Fruit fly (Drosophila melanogaster) whole organism, embryonic: ENCODE data around the gene Abl.

ENCODE experiments used
- Adf1 ChIP-seq: fragments of 200-800 bp; sonication (Bioruptor generic); IDR thresholded peaks from 2 replicates; pipeline ENCODE4 v1.3.6; 2022; ENCODE audit warnings: missing biosample characterization, missing genetic modification characterization
- Atf3 ChIP-seq: fragments of 200-800 bp; sonication (Bioruptor generic); optimal IDR thresholded peaks from 3 replicates; lab custom pipeline; 2016; ENCODE audit warnings: missing biosample characterization, missing genetic modification characterization
- CG10543 ChIP-seq: fragments of 200-800 bp; sonication (Bioruptor generic); optimal IDR thresholded peaks from 3 replicates; lab custom pipeline; 2017; ENCODE audit warnings: missing biosample characterization, mild to moderate bottlenecking, missing genetic modification characterization, moderate library complexity
- CG12236 ChIP-seq: fragments of 200-800 bp; sonication (Bioruptor generic); optimal IDR thresholded peaks from 2 replicates; lab custom pipeline; 2016; ENCODE audit warnings: missing biosample characterization, missing genetic modification characterization
- CG14710 ChIP-seq: fragments of 200-800 bp; sonication (Bioruptor generic); optimal IDR thresholded peaks from 3 replicates; lab custom pipeline; 2019; ENCODE audit warnings: missing biosample characterization, mild to moderate bottlenecking, missing genetic modification characterization, moderate library complexity
- CG15601 ChIP-seq: fragments of 200-800 bp; sonication (Bioruptor generic); optimal IDR thresholded peaks from 3 replicates; lab custom pipeline; 2019; ENCODE audit warnings: missing biosample characterization, mild to moderate bottlenecking, missing genetic modification characterization, moderate library complexity
- CG2129 ChIP-seq: fragments of 200-800 bp; sonication (Bioruptor generic); IDR thresholded peaks from 2 replicates; pipeline ENCODE4 v1.3.6; 2022; ENCODE audit warnings: missing biosample characterization, missing genetic modification characterization; ENCODE audit not compliant: partially characterized antibody
- CG2889 ChIP-seq: fragments of 200-800 bp; sonication (Bioruptor generic); IDR thresholded peaks from 3 replicates; pipeline ENCODE4 v1.3.6; 2022; ENCODE audit warnings: missing biosample characterization, missing genetic modification characterization
- CG31365 ChIP-seq: fragments of 200-800 bp; sonication (Bioruptor generic); optimal IDR thresholded peaks from 2 replicates; lab custom pipeline; 2018; ENCODE audit warnings: missing biosample characterization, mild to moderate bottlenecking, missing genetic modification characterization
- CG4820 ChIP-seq: fragments of 200-800 bp; sonication (Bioruptor generic); optimal IDR thresholded peaks from 3 replicates; lab custom pipeline; 2016; ENCODE audit warnings: missing biosample characterization, missing genetic modification characterization
- CG5180 ChIP-seq: fragments of 200-800 bp; sonication (Bioruptor generic); optimal IDR thresholded peaks from 3 replicates; lab custom pipeline; 2017; ENCODE audit warnings: missing biosample characterization, missing genetic modification characterization, mild to moderate bottlenecking, moderate library complexity, missing genetic modification reagents
- CG6654 ChIP-seq: fragments of 200-800 bp; sonication (Bioruptor generic); optimal IDR thresholded peaks from 2 replicates; lab custom pipeline; 2017; ENCODE audit warnings: missing biosample characterization, mild to moderate bottlenecking, missing genetic modification characterization
- CG6791 ChIP-seq: fragments of 200-800 bp; sonication (Bioruptor generic); IDR thresholded peaks from 3 replicates; pipeline ENCODE4 v1.3.6; 2022; ENCODE audit warnings: missing biosample characterization, missing genetic modification characterization; ENCODE audit not compliant: partially characterized antibody
- CG8944 ChIP-seq: fragments of 200-800 bp; sonication (Bioruptor generic); optimal IDR thresholded peaks from 3 replicates; lab custom pipeline; 2016; ENCODE audit warnings: missing biosample characterization, missing genetic modification characterization
- CG9215 ChIP-seq: fragments of 200-800 bp; sonication (Bioruptor generic); IDR thresholded peaks from 2 replicates; pipeline ENCODE4 v1.3.6; 2022; ENCODE audit warnings: missing biosample characterization, missing genetic modification characterization
- CG9609 ChIP-seq: fragments of 200-800 bp; sonication (Bioruptor generic); optimal IDR thresholded peaks from 3 replicates; lab custom pipeline; 2016; ENCODE audit warnings: missing biosample characterization, missing genetic modification characterization
- Gsc ChIP-seq: fragments of 200-800 bp; sonication (Bioruptor generic); IDR thresholded peaks from 2 replicates; pipeline ENCODE4 v1.3.6; 2022; ENCODE audit warnings: missing biosample characterization, missing genetic modification characterization
- HLH4C ChIP-seq: fragments of 200-800 bp; sonication (Bioruptor generic); IDR thresholded peaks from 3 replicates; pipeline ENCODE4 v1.3.6; 2022; ENCODE audit warnings: missing biosample characterization, missing genetic modification characterization; ENCODE audit not compliant: partially characterized antibody
- HLHmδ ChIP-seq: fragments of 200-800 bp; sonication (Bioruptor generic); optimal IDR thresholded peaks from 2 replicates; lab custom pipeline; 2018; ENCODE audit warnings: missing biosample characterization, mild to moderate bottlenecking, missing genetic modification characterization, moderate library complexity
- Hr51 ChIP-seq, 2 experiments: fragments of 200-800 bp; sonication (Bioruptor generic); optimal IDR thresholded peaks; 2 replicates in 1 of 2; 3 replicates in 1 of 2; lab custom pipeline; 2016 to 2018; ENCODE audit warnings: missing biosample characterization in 2 of 2, missing genetic modification characterization in 2 of 2, mild to moderate bottlenecking in 1 of 2, moderate library complexity in 1 of 2
- Myb ChIP-seq: fragments of 200-800 bp; sonication (Bioruptor generic); optimal IDR thresholded peaks from 2 replicates; lab custom pipeline; 2016; ENCODE audit warnings: missing biosample characterization, missing genetic modification characterization
- NC2β ChIP-seq: fragments of 200-800 bp; sonication (Bioruptor generic); optimal IDR thresholded peaks from 2 replicates; lab custom pipeline; 2016; ENCODE audit warnings: missing biosample characterization, missing genetic modification characterization
- NK7.1 ChIP-seq: fragments of 200-800 bp; sonication (Bioruptor generic); optimal IDR thresholded peaks from 3 replicates; lab custom pipeline; 2016; ENCODE audit warnings: missing biosample characterization, missing genetic modification characterization
- Nf-YC ChIP-seq: fragments of 200-800 bp; optimal IDR thresholded peaks from 3 replicates; lab custom pipeline; 2019; ENCODE audit warnings: missing biosample characterization, mild to moderate bottlenecking, missing genetic modification characterization, moderate library complexity
- Poxn ChIP-seq: fragments of 200-800 bp; sonication (Bioruptor generic); IDR thresholded peaks from 2 replicates; pipeline ENCODE4 v1.3.6; 2022; ENCODE audit warnings: missing biosample characterization, missing genetic modification characterization
- Ptx1 ChIP-seq: fragments of 200-800 bp; sonication (Bioruptor generic); IDR thresholded peaks from 2 replicates; pipeline ENCODE4 v1.3.6; 2022; ENCODE audit warnings: missing biosample characterization, missing genetic modification characterization
- Sox100B ChIP-seq: fragments of 200-800 bp; sonication (Bioruptor generic); optimal IDR thresholded peaks from 3 replicates; lab custom pipeline; 2018; ENCODE audit warnings: missing biosample characterization, mild to moderate bottlenecking, missing genetic modification characterization
- ap ChIP-seq: fragments of 200-800 bp; sonication (Bioruptor generic); IDR thresholded peaks from 2 replicates; pipeline ENCODE4 v1.3.6; 2022; ENCODE audit warnings: missing biosample characterization, missing genetic modification characterization
- ash1 ChIP-seq: fragments of 200-800 bp; sonication (Bioruptor generic); optimal IDR thresholded peaks from 2 replicates; lab custom pipeline; 2018; ENCODE audit warnings: missing biosample characterization, mild to moderate bottlenecking, missing genetic modification characterization
- bcd ChIP-seq: fragments of 200-800 bp; sonication (Bioruptor generic); optimal IDR thresholded peaks from 2 replicates; lab custom pipeline; 2017; ENCODE audit warnings: missing biosample characterization, mild to moderate bottlenecking, missing genetic modification characterization
- bowl ChIP-seq: fragments of 200-800 bp; sonication (Bioruptor generic); IDR thresholded peaks from 2 replicates; pipeline ENCODE4 v1.3.6; 2022; ENCODE audit warnings: missing biosample characterization, missing genetic modification characterization
- caup ChIP-seq: fragments of 200-800 bp; sonication (Bioruptor generic); optimal IDR thresholded peaks from 3 replicates; lab custom pipeline; 2017; ENCODE audit warnings: missing biosample characterization, mild to moderate bottlenecking, missing genetic modification characterization, moderate library complexity; ENCODE audit not compliant: severe bottlenecking
- crp ChIP-seq, 2 experiments: fragments of 200-800 bp; sonication (Bioruptor generic); optimal IDR thresholded peaks; 2 replicates in 1 of 2; 3 replicates in 1 of 2; lab custom pipeline; 2017; ENCODE audit warnings: missing biosample characterization in 2 of 2, missing genetic modification characterization in 2 of 2, mild to moderate bottlenecking in 1 of 2, moderate library complexity in 1 of 2
- dmrt99B ChIP-seq: fragments of 200-800 bp; sonication (Bioruptor generic); optimal IDR thresholded peaks from 2 replicates; lab custom pipeline; 2018; ENCODE audit warnings: missing biosample characterization, mild to moderate bottlenecking, missing genetic modification characterization, moderate library complexity
- dysf ChIP-seq: fragments of 200-800 bp; sonication (Bioruptor generic); IDR thresholded peaks from 3 replicates; pipeline ENCODE4 v1.3.6; 2022; ENCODE audit warnings: missing biosample characterization, missing genetic modification characterization
- ems ChIP-seq: fragments of 200-800 bp; sonication (Bioruptor generic); optimal IDR thresholded peaks from 3 replicates; lab custom pipeline; 2016; ENCODE audit warnings: missing biosample characterization, missing genetic modification characterization
- exex ChIP-seq: fragments of 200-800 bp; sonication (Bioruptor generic); optimal IDR thresholded peaks from 4 replicates; lab custom pipeline; 2018; ENCODE audit warnings: missing biosample characterization, mild to moderate bottlenecking, missing genetic modification characterization, moderate library complexity
- inv ChIP-seq: fragments of 200-800 bp; sonication (Bioruptor generic); IDR thresholded peaks from 2 replicates; pipeline ENCODE4 v1.3.6; 2022; ENCODE audit warnings: missing biosample characterization, missing genetic modification characterization; ENCODE audit not compliant: partially characterized antibody
- jing ChIP-seq: fragments of 200-800 bp; sonication (Bioruptor generic); optimal IDR thresholded peaks from 2 replicates; lab custom pipeline; 2018; ENCODE audit warnings: missing biosample characterization, mild to moderate bottlenecking, missing genetic modification characterization
- klu ChIP-seq: fragments of 200-800 bp; sonication (Bioruptor generic); IDR thresholded peaks from 2 replicates; pipeline ENCODE4 v1.3.6; 2022; ENCODE audit warnings: missing biosample characterization, missing genetic modification characterization
- lilli ChIP-seq: fragments of 200-800 bp; sonication (Bioruptor generic); optimal IDR thresholded peaks from 3 replicates; lab custom pipeline; 2016; ENCODE audit warnings: missing biosample characterization, missing genetic modification characterization
- oc ChIP-seq: fragments of 200-800 bp; sonication (Bioruptor generic); optimal IDR thresholded peaks from 2 replicates; lab custom pipeline; 2018; ENCODE audit warnings: missing biosample characterization, mild to moderate bottlenecking, missing genetic modification characterization, moderate library complexity
- pho ChIP-seq: fragments of 200-800 bp; sonication (Bioruptor generic); optimal IDR thresholded peaks from 2 replicates; lab custom pipeline; 2016; ENCODE audit warnings: missing biosample characterization, missing genetic modification characterization
- scrt ChIP-seq: fragments of 200-800 bp; sonication (Bioruptor generic); optimal IDR thresholded peaks from 2 replicates; lab custom pipeline; 2018; ENCODE audit warnings: missing biosample characterization, mild to moderate bottlenecking, missing genetic modification characterization, moderate library complexity
- sim ChIP-seq: fragments of 200-800 bp; sonication (Bioruptor generic); IDR thresholded peaks from 2 replicates; pipeline ENCODE4 v1.3.6; 2022; ENCODE audit warnings: missing biosample characterization, missing genetic modification characterization
- sisA ChIP-seq: fragments of 200-800 bp; sonication (Bioruptor generic); IDR thresholded peaks from 2 replicates; pipeline ENCODE4 v1.3.6; 2022; ENCODE audit warnings: missing biosample characterization, missing genetic modification characterization
- stc ChIP-seq: fragments of 200-800 bp; sonication (Bioruptor generic); IDR thresholded peaks from 2 replicates; pipeline ENCODE4 v1.3.6; 2022; ENCODE audit warnings: missing biosample characterization, missing genetic modification characterization
- sug ChIP-seq: fragments of 200-800 bp; optimal IDR thresholded peaks from 2 replicates; lab custom pipeline; 2019; ENCODE audit warnings: missing biosample characterization, mild to moderate bottlenecking, missing genetic modification characterization, moderate library complexity
- twi ChIP-seq: fragments of 200-800 bp; optimal IDR thresholded peaks from 2 replicates; lab custom pipeline; 2019; ENCODE audit warnings: missing biosample characterization, mild to moderate bottlenecking, missing genetic modification characterization, moderate library complexity

The Abl gene

DNA sequence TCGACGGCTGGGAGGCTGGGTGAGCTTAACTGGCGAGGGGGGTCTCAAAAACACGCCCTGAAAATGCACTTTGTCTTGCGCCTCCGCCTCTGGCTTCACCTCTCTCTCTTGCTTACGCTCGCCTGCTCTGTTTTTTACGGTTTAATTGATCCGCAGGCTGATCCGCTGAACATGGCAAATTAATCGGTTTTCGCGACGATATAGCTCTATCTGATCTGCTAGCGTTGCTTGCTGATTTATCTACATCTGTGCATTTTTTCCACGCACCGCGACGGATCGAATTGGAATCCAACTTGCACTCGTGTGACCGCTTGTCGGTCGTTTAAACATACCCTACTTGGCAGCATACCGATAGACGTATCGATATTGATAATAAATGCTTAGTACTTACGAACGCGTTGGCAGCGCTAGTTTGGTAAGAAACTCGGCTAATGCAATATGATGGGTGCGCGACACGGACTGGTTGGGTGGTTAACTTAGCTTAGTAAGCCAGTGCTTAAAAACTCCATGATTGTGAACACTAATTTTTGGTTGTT, at the start of gene Abl (continued):
- TF ChIP-seq oc (tag; lab: Kevin White, UChicago) = peak; percentile 79
- TF ChIP-seq bcd (GFP tag; lab: Kevin White, UChicago) = peak; percentile 44
- 0 out of 2 replicates have a peak, but pooled peaks have one; percentile 14 for TF ChIP-seq Adf1 (GFP tag; lab: Robert Waterston, UW)
- no peak for TF ChIP-seq CG12236 (GFP tag; lab: Kevin White, UChicago)
- no peak for TF ChIP-seq Poxn (GFP tag; lab: Robert Waterston, UW)
- TF ChIP-seq exex (tag; lab: Kevin White, UChicago) = peak; percentile 46
- no peak for TF ChIP-seq sim (GFP tag; lab: Robert Waterston, UW)
- TF ChIP-seq CG15601 (tag; lab: Kevin White, UChicago) = peak; percentile 80
- TF ChIP-seq caup (GFP tag; lab: Kevin White, UChicago) = peak; percentile 66
- TF ChIP-seq NK7.1 (GFP tag; lab: Kevin White, UChicago) = peak; percentile 60
- TF ChIP-seq Gsc = no peak
- TF ChIP-seq CG6654 (GFP tag; lab: Kevin White, UChicago) = no peak
- no peak; the same call in 1 of the 2 replicates for TF ChIP-seq bowl
- TF ChIP-seq Atf3 (GFP tag; lab: Kevin White, UChicago) = no peak
- TF ChIP-seq ap (GFP tag; lab: Robert Waterston, UW) = no peak
- peak; percentile 73 for TF ChIP-seq CG8944 (GFP tag; lab: Kevin White, UChicago)
- peak in 1 of 2 experiments; percentile 50 for TF ChIP-seq crp (GFP tag; optimal IDR thresholded peaks at IDR 0.05; lab: Kevin White, UChicago)
- TF ChIP-seq pho (GFP tag; lab: Kevin White, UChicago) = peak; percentile 84
- no peak for TF ChIP-seq dmrt99B (tag; lab: Kevin White, UChicago)
- TF ChIP-seq dysf (GFP tag; lab: Robert Waterston, UW) = peak; percentile 45; the same call in 2 of the 3 replicates
- peak; percentile 32; the same call in 1 of the 2 replicates for TF ChIP-seq stc
- TF ChIP-seq CG4820 (GFP tag; lab: Kevin White, UChicago) = peak; percentile 31
- peak; percentile 68 for TF ChIP-seq lilli (GFP tag; lab: Kevin White, UChicago)
- TF ChIP-seq Hr51 (GFP tag; optimal IDR thresholded peaks at IDR 0.05; lab: Kevin White, UChicago) = peak; percentile 27 to 76
- TF ChIP-seq CG14710 = peak; percentile 85
- TF ChIP-seq inv (GFP tag; lab: Robert Waterston, UW) = peak; percentile 73; the same call in 1 of the 2 replicates
- TF ChIP-seq klu (GFP tag; lab: Robert Waterston, UW) = peak; percentile 54; the same call in 1 of the 2 replicates
- peak; percentile 67 for TF ChIP-seq CG9609 (GFP tag; lab: Kevin White, UChicago)
- TF ChIP-seq CG9215 (GFP tag; lab: Robert Waterston, UW) = no peak
- peak; percentile 56 for TF ChIP-seq CG2129 (GFP tag; lab: Robert Waterston, UW)
- TF ChIP-seq CG5180 (GFP tag; lab: Kevin White, UChicago) = no peak
- peak; percentile 61 for TF ChIP-seq Nf-YC (tag; lab: Kevin White, UChicago)
- TF ChIP-seq twi = no peak
- peak; percentile 35 for TF ChIP-seq CG10543 (GFP tag; lab: Kevin White, UChicago)
- TF ChIP-seq NC2β = peak; percentile 67
- TF ChIP-seq sug (tag; lab: Kevin White, UChicago) = peak; percentile 65
- peak; percentile 14 for TF ChIP-seq scrt (GFP tag; lab: Kevin White, UChicago)
- TF ChIP-seq jing = no peak
- peak; percentile 34; the same call in 1 of the 2 replicates for TF ChIP-seq sisA (GFP tag; lab: Robert Waterston, UW)
- TF ChIP-seq HLH4C (GFP tag; lab: Robert Waterston, UW) = peak; percentile 62; the same call in 2 of the 3 replicates
- TF ChIP-seq Myb = peak; percentile 97
- TF ChIP-seq CG31365 = no peak
- peak; percentile 86 for TF ChIP-seq HLHmδ (GFP tag; lab: Kevin White, UChicago)
- TF ChIP-seq Ptx1 (GFP tag; lab: Robert Waterston, UW) = peak; percentile 42
- peak; percentile 69 for TF ChIP-seq ash1
- TF ChIP-seq Sox100B (GFP tag; lab: Kevin White, UChicago) = no peak
- TF ChIP-seq CG2889 = no peak
- peak; percentile 88 for TF ChIP-seq CG6791 (GFP tag; lab: Robert Waterston, UW)
- TF ChIP-seq ems (GFP tag; lab: Kevin White, UChicago) = peak; percentile 72
